Worm (Caenorhabditis elegans) whole organism, L4 larva: Measurements from ENCODE around the gene dpy-8.

Source experiments
- F37D6.2 ChIP-seq: sonication (generic microtip); optimal IDR thresholded peaks from 2 replicates; lab custom pipeline; 2016; ENCODE audit warnings: mild to moderate bottlenecking, missing genetic modification characterization, missing compliant biosample characterization
- F44E2.7 ChIP-seq: fragments of 200-800 bp; sonication (Bioruptor generic); IDR thresholded peaks from 2 replicates; pipeline ENCODE4 v2.1.2; 2022; ENCODE audit warnings: missing genetic modification characterization, missing compliant biosample characterization
- R02D3.7 ChIP-seq: fragments of 150-350 bp; sonication (generic microtip); optimal IDR thresholded peaks from 3 replicates; lab custom pipeline; 2014; ENCODE audit warnings: missing biosample characterization, missing genetic modification characterization
- Y105C5A.15 ChIP-seq: fragments of 200-800 bp; sonication (Bioruptor generic); IDR thresholded peaks from 2 replicates; pipeline ENCODE4 v1.3.6; 2022; ENCODE audit warnings: missing genetic modification characterization, missing compliant biosample characterization
- Y5F2A.4 ChIP-seq: fragments of 200-800 bp; sonication (Bioruptor generic); optimal IDR thresholded peaks from 2 replicates; lab custom pipeline; 2018; ENCODE audit warnings: mild to moderate bottlenecking, missing genetic modification characterization, missing compliant biosample characterization
- ceh-20 ChIP-seq: fragments of 200-800 bp; sonication (Bioruptor generic); IDR thresholded peaks from 2 replicates; pipeline ENCODE4 v1.3.6; 2022; ENCODE audit warnings: missing genetic modification reagents, missing genetic modification characterization, missing compliant biosample characterization
- ceh-28 ChIP-seq: fragments of 150-350 bp; optimal IDR thresholded peaks from 2 replicates; lab custom pipeline; 2014; ENCODE audit warnings: missing biosample characterization, missing genetic modification reagents, missing genetic modification characterization
- ceh-32 ChIP-seq: sonication (generic microtip); optimal IDR thresholded peaks from 2 replicates; lab custom pipeline; 2016; ENCODE audit warnings: mild to moderate bottlenecking, missing genetic modification characterization, missing compliant biosample characterization; ENCODE audit not compliant: poor library complexity
- daf-12 ChIP-seq: fragments of 150-350 bp; optimal IDR thresholded peaks from 2 replicates; lab custom pipeline; 2014; ENCODE audit warnings: missing biosample characterization, missing genetic modification reagents, missing genetic modification characterization
- daf-16 ChIP-seq, 3 experiments: sonication (generic microtip); optimal IDR thresholded peaks; 2 replicates each; lab custom pipeline; 2016 to 2017; ENCODE audit warnings: missing genetic modification characterization in 3 of 3, missing genetic modification reagents in 3 of 3, mild to moderate bottlenecking in 2 of 3, missing compliant biosample characterization in 2 of 3, missing biosample characterization in 1 of 3, moderate library complexity in 1 of 3
- daf-19 ChIP-seq: fragments of 200-800 bp; sonication (Bioruptor generic); conservative IDR thresholded peaks from 2 replicates; pipeline ENCODE4 v1.3.6; 2022; ENCODE audit warnings: missing genetic modification characterization, missing compliant biosample characterization
- dmd-9 ChIP-seq: fragments of 200-800 bp; sonication (Bioruptor generic); IDR thresholded peaks from 2 replicates; pipeline ENCODE4 v1.3.6; 2022; ENCODE audit warnings: missing genetic modification reagents, missing genetic modification characterization, missing compliant biosample characterization
- fkh-10 ChIP-seq: fragments of 150-350 bp; optimal IDR thresholded peaks from 2 replicates; lab custom pipeline; 2014; ENCODE audit warnings: missing biosample characterization, missing genetic modification reagents, missing genetic modification characterization
- hif-1 ChIP-seq, 2 experiments: sonication (generic microtip); optimal IDR thresholded peaks; 2 replicates each; lab custom pipeline; 2016 to 2017; ENCODE audit warnings: missing compliant biosample characterization in 2 of 2, missing genetic modification characterization in 2 of 2, missing genetic modification reagents in 2 of 2, missing genotype in 2 of 2, mild to moderate bottlenecking in 1 of 2
- lim-7 ChIP-seq: fragments of 200-800 bp; sonication (Bioruptor generic); IDR thresholded peaks from 2 replicates; pipeline ENCODE4 v1.3.6; 2022; ENCODE audit warnings: missing genetic modification characterization, missing compliant biosample characterization
- lin-15B ChIP-seq: fragments of 150-350 bp; sonication (generic microtip); optimal IDR thresholded peaks from 3 replicates; lab custom pipeline; 2014; ENCODE audit warnings: missing biosample characterization, missing genetic modification characterization
- lin-29 ChIP-seq: fragments of 200-800 bp; sonication (Bioruptor generic); IDR thresholded peaks from 2 replicates; pipeline ENCODE4 v1.3.6; 2022; ENCODE audit warnings: missing genetic modification reagents, missing genetic modification characterization, missing compliant biosample characterization
- lin-39 ChIP-seq: fragments of 150-350 bp; optimal IDR thresholded peaks from 2 replicates; lab custom pipeline; 2014; ENCODE audit warnings: missing biosample characterization, missing genetic modification reagents, missing genetic modification characterization
- lir-3 ChIP-seq: sonication (generic microtip); optimal IDR thresholded peaks from 2 replicates; lab custom pipeline; 2016; ENCODE audit warnings: mild to moderate bottlenecking, missing genetic modification characterization, missing compliant biosample characterization
- mep-1 ChIP-seq: fragments of 150-350 bp; sonication (generic microtip); optimal IDR thresholded peaks from 3 replicates; lab custom pipeline; 2014; ENCODE audit warnings: missing biosample characterization, missing genetic modification characterization
- mes-2 ChIP-seq: sonication (generic microtip); optimal IDR thresholded peaks from 2 replicates; lab custom pipeline; 2016; ENCODE audit warnings: missing genotype, mild to moderate bottlenecking, missing genetic modification characterization, missing compliant biosample characterization; ENCODE audit not compliant: poor library complexity, severe bottlenecking
- mxl-2 ChIP-seq: fragments of 200-800 bp; sonication (Bioruptor generic); conservative IDR thresholded peaks from 2 replicates; pipeline ENCODE4 v1.3.6; 2022; ENCODE audit warnings: missing genetic modification reagents, missing genetic modification characterization, missing compliant biosample characterization
- mxl-3 ChIP-seq: fragments of 200-800 bp; sonication (Bioruptor generic); optimal IDR thresholded peaks from 2 replicates; lab custom pipeline; 2018; ENCODE audit warnings: mild to moderate bottlenecking, missing genetic modification characterization, missing compliant biosample characterization
- nhr-11 ChIP-seq: fragments of 150-350 bp; optimal IDR thresholded peaks from 2 replicates; lab custom pipeline; 2014; ENCODE audit warnings: missing biosample characterization, missing genetic modification characterization
- nhr-237 ChIP-seq: sonication (generic microtip); optimal IDR thresholded peaks from 2 replicates; lab custom pipeline; 2017; ENCODE audit warnings: missing biosample characterization, missing genetic modification characterization
- nhr-42 ChIP-seq: fragments of 200-800 bp; sonication (Bioruptor generic); IDR thresholded peaks from 2 replicates; pipeline ENCODE4 v1.3.6; 2022; ENCODE audit warnings: missing genetic modification characterization, missing compliant biosample characterization
- nhr-76 ChIP-seq: fragments of 150-350 bp; optimal IDR thresholded peaks from 2 replicates; lab custom pipeline; 2014; ENCODE audit warnings: missing biosample characterization, missing genetic modification characterization
- nhr-77 ChIP-seq: fragments of 150-350 bp; optimal IDR thresholded peaks from 2 replicates; lab custom pipeline; 2014; ENCODE audit warnings: missing biosample characterization, missing genetic modification characterization
- rbr-2 ChIP-seq: sonication (generic microtip); optimal IDR thresholded peaks from 2 replicates; lab custom pipeline; 2016; ENCODE audit warnings: missing genotype, missing genetic modification characterization, missing compliant biosample characterization
- saeg-2 ChIP-seq: fragments of 200-800 bp; sonication (Bioruptor generic); IDR thresholded peaks from 2 replicates; pipeline ENCODE4 v1.3.6; 2022; ENCODE audit warnings: missing genetic modification reagents, missing genetic modification characterization, missing compliant biosample characterization
- sdz-12 ChIP-seq: fragments of 200-800 bp; sonication (Bioruptor generic); optimal IDR thresholded peaks from 2 replicates; lab custom pipeline; 2018; ENCODE audit warnings: mild to moderate bottlenecking, missing genetic modification characterization, missing compliant biosample characterization
- snpc-1.2 ChIP-seq: fragments of 200-800 bp; sonication (Bioruptor generic); IDR thresholded peaks from 2 replicates; pipeline ENCODE4 v1.3.6; 2022; ENCODE audit warnings: missing genetic modification reagents, missing genetic modification characterization, missing compliant biosample characterization
- unc-130 ChIP-seq: sonication (generic microtip); optimal IDR thresholded peaks from 2 replicates; lab custom pipeline; 2016; ENCODE audit warnings: missing genetic modification reagents, missing genetic modification characterization, missing compliant biosample characterization
- unc-39 ChIP-seq: sonication (generic microtip); optimal IDR thresholded peaks from 2 replicates; lab custom pipeline; 2017; ENCODE audit warnings: missing biosample characterization, missing genetic modification characterization
- unc-62 ChIP-seq, 3 experiments: fragments of 150-350 bp in 1 of 3; sonication (generic microtip); optimal IDR thresholded peaks in 2 of 3; peaks in 1 of 3; 1 replicate in 1 of 3; 2 replicates in 2 of 3; lab custom pipeline; 2014 to 2017; ENCODE audit warnings: missing biosample characterization in 3 of 3, missing genetic modification characterization in 3 of 3, missing genetic modification reagents in 3 of 3, missing genotype in 1 of 3
- zip-11 ChIP-seq: fragments of 200-800 bp; sonication (Bioruptor generic); IDR thresholded peaks from 2 replicates; pipeline ENCODE4 v1.3.6; 2022; ENCODE audit warnings: missing genetic modification characterization, missing compliant biosample characterization
- ztf-7 ChIP-seq: fragments of 150-350 bp; optimal IDR thresholded peaks from 2 replicates; lab custom pipeline; 2014; ENCODE audit warnings: missing biosample characterization, missing genetic modification characterization

The dpy-8 gene

DNA sequence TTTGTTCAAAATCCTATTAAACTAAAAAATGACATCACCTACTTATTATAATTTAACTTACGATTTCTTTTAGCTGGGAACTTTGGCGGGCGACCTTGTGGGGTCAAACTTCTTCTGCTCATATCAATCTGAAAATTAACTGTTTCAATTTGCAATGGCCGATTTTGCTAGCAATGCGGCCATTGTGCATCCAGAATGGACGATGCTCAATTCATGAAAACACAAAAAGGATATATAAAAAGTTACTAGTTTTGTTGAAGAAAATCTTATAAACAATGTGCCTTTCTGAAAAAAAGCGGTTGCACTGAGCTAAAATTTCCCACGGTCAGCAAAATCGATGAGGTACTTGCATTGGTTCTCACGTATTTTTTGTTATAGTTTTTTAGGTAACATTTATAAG, 4.0 kb upstream of the dpy-8 start, which contains the start of gene C31H2.3:
Gene C31H2.3, minus strand, starts transcription at position 101 of the 400 bp plus-strand sequence.
- no peak for TF ChIP-seq nhr-11 (tag; lab: Kevin White, UChicago)
- no peak for TF ChIP-seq lin-29 (GFP tag; lab: Robert Waterston, UW)
- no peak for TF ChIP-seq ceh-20 (GFP tag; lab: Robert Waterston, UW)
- no peak for TF ChIP-seq nhr-42

DNA sequence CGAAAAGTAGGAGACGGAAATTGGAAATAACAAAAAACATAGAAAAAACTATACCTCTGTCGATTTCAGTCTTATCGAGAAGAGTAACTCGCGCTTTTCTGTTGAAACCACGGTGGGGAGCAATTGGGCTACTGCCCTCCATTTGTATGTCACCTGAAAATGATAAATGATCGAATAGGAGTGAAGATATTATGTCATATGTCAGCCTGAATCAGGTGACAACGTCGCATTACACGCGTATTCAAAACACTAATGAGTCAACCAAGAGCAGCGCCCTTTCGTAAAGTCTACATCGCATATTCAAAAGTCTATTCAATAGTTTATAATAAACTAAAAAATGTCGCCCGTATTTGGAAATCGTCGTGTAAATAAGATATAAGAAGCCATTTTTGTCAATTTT, 2.7 kb upstream of the dpy-8 start:
- no peak for TF ChIP-seq lir-3
- TF ChIP-seq mes-2 (tag; lab: Kevin White, UChicago) = no peak
- TF ChIP-seq daf-19 (GFP tag; lab: Robert Waterston, UW) = no peak
- no peak for TF ChIP-seq lin-39
- no peak for TF ChIP-seq snpc-1.2 (GFP tag; lab: Robert Waterston, UW)
- TF ChIP-seq ztf-7 (tag; lab: Kevin White, UChicago) = no peak
- TF ChIP-seq nhr-77 (tag; lab: Kevin White, UChicago) = no peak
- TF ChIP-seq daf-16 (GFP tag; optimal IDR thresholded peaks at IDR 0.05; lab: Kevin White, UChicago) = no peak
- no peak for TF ChIP-seq daf-16 (tag; optimal IDR thresholded peaks at IDR 0.05; lab: Kevin White, UChicago)
- no peak for TF ChIP-seq F44E2.7 (GFP tag; lab: Robert Waterston, UW)

DNA sequence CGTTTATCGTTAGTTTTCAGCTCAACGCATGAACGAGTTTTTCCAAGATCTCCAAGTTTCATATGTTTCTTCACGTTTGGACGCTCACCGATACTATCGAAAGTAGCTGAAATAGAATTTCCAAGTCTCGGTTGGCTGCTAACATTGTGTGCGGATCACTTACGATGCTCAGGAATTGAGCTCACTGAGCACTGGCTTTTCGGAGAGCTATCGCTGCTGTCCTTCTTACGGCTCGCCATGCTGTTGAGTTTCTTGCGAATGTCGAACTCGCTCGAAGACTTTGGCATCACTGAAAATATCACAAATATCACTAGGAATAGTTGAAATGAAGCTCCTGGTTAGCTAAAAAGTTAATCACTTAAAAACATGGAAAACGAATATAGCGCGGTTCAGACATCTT, 1.6 kb upstream of the dpy-8 start:
- TF ChIP-seq dmd-9 (no peak), unc-62 (GFP tag; optimal IDR thresholded peaks at IDR 0.05 in 1 of 2; lab: Kevin White, UChicago) (peak in 1 of 2 experiments; percentile 98), unc-62 (tag; optimal IDR thresholded peaks at IDR 0.05; lab: Kevin White, UChicago) (no peak), saeg-2 (GFP tag; lab: Robert Waterston, UW) (no peak)

DNA sequence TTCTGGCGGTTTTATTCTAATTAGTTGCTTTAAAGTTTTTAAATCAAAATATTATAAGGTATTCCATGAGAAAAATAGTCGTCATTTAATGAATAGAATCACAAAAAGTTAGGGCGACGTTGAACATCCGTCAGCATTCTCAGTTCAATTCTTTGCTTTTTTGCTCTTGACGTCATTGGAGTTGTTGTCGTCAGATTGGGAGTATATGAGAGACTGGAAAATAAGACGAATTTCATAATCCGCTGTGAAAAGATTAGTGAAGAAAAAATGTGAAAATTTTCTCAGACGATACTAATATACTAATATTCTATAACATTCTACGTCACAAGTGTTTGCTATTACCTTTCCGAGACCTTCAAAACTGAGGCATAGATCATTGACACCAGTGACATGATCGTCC, 1.1 kb upstream of the dpy-8 start:
- TF ChIP-seq lir-3 = no peak
- no peak for TF ChIP-seq zip-11 (GFP tag; lab: Robert Waterston, UW)
- no peak for TF ChIP-seq mxl-3 (GFP tag; lab: Kevin White, UChicago)
- TF ChIP-seq saeg-2 (GFP tag; lab: Robert Waterston, UW) = no peak
- no peak for TF ChIP-seq mep-1 (tag; lab: Kevin White, UChicago)
- TF ChIP-seq ceh-28 (tag; lab: Kevin White, UChicago) = no peak
- no peak for TF ChIP-seq unc-130 (GFP tag; lab: Kevin White, UChicago)
- no peak for TF ChIP-seq unc-39 (tag; lab: Kevin White, UChicago)
- no peak for TF ChIP-seq nhr-237 (tag; lab: Kevin White, UChicago)
- no peak for TF ChIP-seq F44E2.7 (GFP tag; lab: Robert Waterston, UW)
- no peak for TF ChIP-seq rbr-2
- no peak for TF ChIP-seq ceh-32 (tag; lab: Kevin White, UChicago)
- no peak for TF ChIP-seq Y5F2A.4 (GFP tag; lab: Kevin White, UChicago)
- no peak for TF ChIP-seq Y105C5A.15 (GFP tag; lab: Robert Waterston, UW)
- no peak for TF ChIP-seq daf-19 (GFP tag; lab: Robert Waterston, UW)

DNA sequence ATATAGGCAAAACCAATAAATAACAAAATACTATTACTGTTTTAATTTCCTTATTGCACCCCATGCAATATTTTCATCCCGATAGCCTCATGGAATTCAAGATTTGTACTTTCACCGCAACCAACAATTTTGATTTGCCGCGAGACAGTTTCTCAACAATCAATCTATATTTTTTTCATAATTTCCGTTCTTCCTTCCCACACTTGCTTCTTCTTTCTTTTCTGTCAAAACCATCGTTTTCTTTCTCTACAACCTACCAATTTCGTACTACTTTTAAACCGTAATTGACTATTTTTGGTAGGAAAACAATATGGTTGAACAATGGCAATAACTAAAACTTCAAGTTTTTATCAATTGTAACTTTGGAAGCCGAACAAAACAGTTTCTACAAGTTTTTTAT, 2.4 kb downstream of the dpy-8 start, which contains the start of gene C31H2.14:
Gene C31H2.14, plus strand, starts transcription at position 301 of the 400 bp plus-strand sequence.
- TF ChIP-seq hif-1 (tag; optimal IDR thresholded peaks at IDR 0.05; lab: Kevin White, UChicago) (no peak), R02D3.7 (tag; lab: Kevin White, UChicago) (no peak), mxl-2 (GFP tag; lab: Robert Waterston, UW) (no peak), ceh-20 (GFP tag; lab: Robert Waterston, UW) (no peak), lin-15B (tag; lab: Kevin White, UChicago) (no peak), unc-62 (GFP tag; optimal IDR thresholded peaks at IDR 0.05 in 1 of 2; lab: Kevin White, UChicago) (no peak), unc-62 (tag; optimal IDR thresholded peaks at IDR 0.05; lab: Kevin White, UChicago) (no peak), nhr-76 (tag; lab: Kevin White, UChicago) (no peak), lin-39 (no peak), daf-12 (tag; lab: Kevin White, UChicago) (no peak), F37D6.2 (tag; lab: Kevin White, UChicago) (no peak), unc-130 (GFP tag; lab: Kevin White, UChicago) (no peak), lim-7 (GFP tag; lab: Robert Waterston, UW) (no peak), sdz-12 (GFP tag; lab: Kevin White, UChicago) (no peak), fkh-10 (GFP tag; lab: Kevin White, UChicago) (no peak), mxl-3 (GFP tag; lab: Kevin White, UChicago) (no peak)
